Worm (Caenorhabditis elegans): ENCODE results near the gene dph-3.

DNA sequence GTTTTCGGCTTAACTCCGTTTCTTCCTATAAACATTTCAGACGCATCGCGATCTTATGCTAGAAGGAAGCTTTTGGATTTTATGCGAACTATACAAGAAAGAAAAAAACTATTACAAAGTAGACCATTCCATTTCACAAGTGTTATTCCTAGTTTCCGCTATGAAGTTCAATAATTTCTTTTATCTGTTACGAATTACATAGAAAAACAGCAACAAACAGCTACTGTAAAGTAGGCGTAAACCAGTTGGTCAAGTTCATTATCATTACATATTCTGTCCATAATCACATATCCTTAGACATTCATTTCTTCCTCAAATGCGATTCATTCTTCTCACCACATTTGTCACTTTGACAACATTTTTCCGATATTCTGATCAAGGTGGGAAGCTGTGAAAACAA is 31.2 kb downstream of the dph-3 start, which contains the start of gene C28D4.10:
- no peak for TF ChIP-seq ceh-13 (GFP tag; optimal IDR thresholded peaks at IDR 0.05)
- TF ChIP-seq tra-4 (tag; optimal IDR thresholded peaks at IDR 0.05): no peak
- no peak for TF ChIP-seq ama-1 (optimal IDR thresholded peaks at IDR 0.05)
